Fruit fly (Drosophila melanogaster) whole organism: ENCODE data around the gene Pcyt1.

Source experiments
- CG8478 ChIP-seq: fragments of >200 bp; optimal IDR thresholded peaks from 2 replicates; lab custom pipeline; 2018; ENCODE audit warnings: inconsistent platforms
- Dll ChIP-seq: fragments of >200 bp; optimal IDR thresholded peaks from 2 replicates; lab custom pipeline; 2017
- EcR ChIP-seq, 2 experiments: fragments of >200 bp; optimal IDR thresholded peaks; 2 replicates each; lab custom pipeline; 2017; ENCODE audit warnings: missing biosample characterization in 2 of 2, missing genetic modification characterization in 2 of 2, missing genetic modification reagents in 2 of 2
- pan ChIP-seq: fragments of >200 bp; optimal IDR thresholded peaks from 2 replicates; lab custom pipeline; 2017
- psq ChIP-seq: fragments of >200 bp; optimal IDR thresholded peaks from 2 replicates; lab custom pipeline; 2017
- usp ChIP-seq: fragments of >200 bp; optimal IDR thresholded peaks from 2 replicates; lab custom pipeline; 2017; ENCODE audit warnings: missing biosample characterization, missing genetic modification characterization, mixed read lengths

Gene Pcyt1

dm6 chr3L:1578391-1578948 lies 32.6 kb downstream of the Pcyt1 start:
- TF ChIP-seq pan = no peak
- TF ChIP-seq EcR (GFP tag; optimal IDR thresholded peaks at IDR 0.05; lab: Kevin White, UChicago) = no peak

- TF ChIP-seq CG8478 (lab: Kevin White, UChicago) = no peak
- TF ChIP-seq EcR (GFP tag; optimal IDR thresholded peaks at IDR 0.05; lab: Kevin White, UChicago) = no peak
- no peak for TF ChIP-seq usp (GFP tag; lab: Kevin White, UChicago)
- TF ChIP-seq Dll (lab: Kevin White, UChicago) = no peak
- no peak for TF ChIP-seq psq (lab: Kevin White, UChicago)
- TF ChIP-seq pan = no peak
Observed at dm6 chr3L:1579169-1579853, 33.4 kb downstream of the Pcyt1 start.

- TF ChIP-seq Dll (lab: Kevin White, UChicago) = no peak
- no peak for TF ChIP-seq EcR (GFP tag; optimal IDR thresholded peaks at IDR 0.05; lab: Kevin White, UChicago)
- TF ChIP-seq CG8478 (lab: Kevin White, UChicago) = no peak
- no peak for TF ChIP-seq pan
- TF ChIP-seq psq (lab: Kevin White, UChicago) = no peak
- no peak for TF ChIP-seq usp (GFP tag; lab: Kevin White, UChicago)
Observed at dm6 chr3L:1580194-1580593, 34.3 kb downstream of the Pcyt1 start.

dm6 chr3L:1580821-1581220 lies 34.9 kb downstream of the Pcyt1 start:
- TF ChIP-seq EcR (GFP tag; optimal IDR thresholded peaks at IDR 0.05; lab: Kevin White, UChicago) = no peak
- no peak for TF ChIP-seq CG8478 (lab: Kevin White, UChicago)
- no peak for TF ChIP-seq usp (GFP tag; lab: Kevin White, UChicago)
- TF ChIP-seq Dll (lab: Kevin White, UChicago) = no peak
- no peak for TF ChIP-seq psq (lab: Kevin White, UChicago)
- no peak for TF ChIP-seq pan

dm6 chr3L:1584003-1584402 lies 38.1 kb downstream of the Pcyt1 start:
- TF ChIP-seq EcR (GFP tag; optimal IDR thresholded peaks at IDR 0.05; lab: Kevin White, UChicago) (no peak), pan (no peak), CG8478 (lab: Kevin White, UChicago) (no peak), psq (lab: Kevin White, UChicago) (no peak), Dll (lab: Kevin White, UChicago) (no peak), usp (GFP tag; lab: Kevin White, UChicago) (no peak)

dm6 chr3L:1584781-1585180 lies 38.9 kb downstream of the Pcyt1 start:
- TF ChIP-seq Dll (lab: Kevin White, UChicago) (no peak), pan (no peak), EcR (GFP tag; optimal IDR thresholded peaks at IDR 0.05; lab: Kevin White, UChicago) (no peak), psq (lab: Kevin White, UChicago) (no peak), usp (GFP tag; lab: Kevin White, UChicago) (no peak), CG8478 (lab: Kevin White, UChicago) (no peak)

dm6 chr3L:1586266-1587054 lies 40.6 kb downstream of the Pcyt1 start:
- TF ChIP-seq EcR (GFP tag; optimal IDR thresholded peaks at IDR 0.05; lab: Kevin White, UChicago) (no peak), Dll (lab: Kevin White, UChicago) (peak; percentile 99)

- TF ChIP-seq pan (no peak), CG8478 (lab: Kevin White, UChicago) (no peak), usp (GFP tag; lab: Kevin White, UChicago) (no peak), Dll (lab: Kevin White, UChicago) (no peak), EcR (GFP tag; optimal IDR thresholded peaks at IDR 0.05; lab: Kevin White, UChicago) (no peak), psq (lab: Kevin White, UChicago) (no peak)
Observed at dm6 chr3L:1587140-1587849, 41.4 kb downstream of the Pcyt1 start.

- TF ChIP-seq pan = no peak
- TF ChIP-seq EcR (GFP tag; optimal IDR thresholded peaks at IDR 0.05; lab: Kevin White, UChicago) = no peak
- TF ChIP-seq usp (GFP tag; lab: Kevin White, UChicago) = no peak
- no peak for TF ChIP-seq psq (lab: Kevin White, UChicago)
- no peak for TF ChIP-seq CG8478 (lab: Kevin White, UChicago)
- TF ChIP-seq Dll (lab: Kevin White, UChicago) = no peak
Observed at dm6 chr3L:1590194-1590593, 44.3 kb downstream of the Pcyt1 start.

dm6 chr3L:1591692-1592371 lies 45.9 kb downstream of the Pcyt1 start:
- TF ChIP-seq EcR (GFP tag; optimal IDR thresholded peaks at IDR 0.05; lab: Kevin White, UChicago) (no peak), pan (no peak), Dll (lab: Kevin White, UChicago) (no peak), CG8478 (lab: Kevin White, UChicago) (no peak), psq (lab: Kevin White, UChicago) (no peak), usp (GFP tag; lab: Kevin White, UChicago) (no peak)
